Worm (Caenorhabditis elegans) whole organism, L1 larva: ENCODE results near the gene alh-9.
A peak's percentile ranks its signal among the peaks of the same experiment; 100 is the strongest.

ENCODE experiments used
- C04F5.9 ChIP-seq: sonication (generic microtip); optimal IDR thresholded peaks from 2 replicates; lab custom pipeline; 2016; ENCODE audit warnings: missing genetic modification characterization, missing compliant biosample characterization
- C16A3.4 ChIP-seq: fragments of 150-350 bp; optimal IDR thresholded peaks from 2 replicates; lab custom pipeline; 2014; ENCODE audit warnings: missing biosample characterization, missing genetic modification characterization
- Y116A8C.19 ChIP-seq: sonication (generic microtip); optimal IDR thresholded peaks from 2 replicates; lab custom pipeline; 2016; ENCODE audit warnings: missing compliant biosample characterization, missing genetic modification characterization, borderline replicate concordance
- aha-1 ChIP-seq: fragments of 150-350 bp; optimal IDR thresholded peaks from 2 replicates; lab custom pipeline; 2014; ENCODE audit warnings: missing biosample characterization, missing genetic modification characterization
- alr-1 ChIP-seq: fragments of 200-800 bp; sonication (Bioruptor generic); optimal IDR thresholded peaks from 2 replicates; lab custom pipeline; 2018; ENCODE audit warnings: borderline replicate concordance, mild to moderate bottlenecking, missing genetic modification characterization, missing compliant biosample characterization
- aly-2 ChIP-seq: fragments of 150-350 bp; optimal IDR thresholded peaks from 2 replicates; lab custom pipeline; 2014; ENCODE audit warnings: missing biosample characterization, missing genetic modification characterization
- ceh-63 ChIP-seq: fragments of 200-800 bp; sonication (Bioruptor generic); optimal IDR thresholded peaks from 2 replicates; lab custom pipeline; 2018; ENCODE audit warnings: mild to moderate bottlenecking, missing genetic modification characterization, missing compliant biosample characterization
- ceh-82 ChIP-seq, 3 experiments: fragments of 150-350 bp in 1 of 3; sonication (generic microtip) in 2 of 3; optimal IDR thresholded peaks; 2 replicates each; lab custom pipeline; 2014 to 2017; ENCODE audit warnings: missing biosample characterization in 3 of 3, missing genetic modification characterization in 3 of 3
- dsc-1 ChIP-seq: sonication (generic microtip); optimal IDR thresholded peaks from 2 replicates; lab custom pipeline; 2016; ENCODE audit warnings: mild to moderate bottlenecking, missing genetic modification characterization, missing compliant biosample characterization
- efl-3 ChIP-seq: fragments of 200-800 bp; sonication (Bioruptor generic); optimal IDR thresholded peaks from 2 replicates; lab custom pipeline; 2018; ENCODE audit warnings: mild to moderate bottlenecking, missing genetic modification characterization, missing compliant biosample characterization
- egl-27 ChIP-seq, 2 experiments: fragments of 150-350 bp in 1 of 2; sonication (generic microtip); optimal IDR thresholded peaks; 3 replicates each; lab custom pipeline; 2017 to 2018; ENCODE audit warnings: missing biosample characterization in 2 of 2, missing genetic modification characterization in 2 of 2, missing genetic modification reagents in 2 of 2
- elt-2 ChIP-seq: sonication (generic microtip); optimal IDR thresholded peaks from 2 replicates; lab custom pipeline; 2016; ENCODE audit warnings: missing genetic modification characterization, mild to moderate bottlenecking, inconsistent platforms, missing compliant biosample characterization, missing genetic modification reagents
- elt-3 ChIP-seq, 6 experiments: fragments of 150-350 bp in 1 of 6; sonication (generic microtip); optimal IDR thresholded peaks; 2 replicates each; lab custom pipeline; 2017 to 2018; ENCODE audit warnings: missing biosample characterization in 6 of 6, missing genetic modification characterization in 6 of 6, inconsistent platforms in 1 of 6
- ets-5 ChIP-seq: fragments of 200-800 bp; sonication (Bioruptor generic); IDR thresholded peaks from 2 replicates; pipeline ENCODE4 v1.3.6; 2022; ENCODE audit warnings: missing genetic modification characterization, missing compliant biosample characterization
- fkh-4 ChIP-seq: sonication (generic microtip); optimal IDR thresholded peaks from 2 replicates; lab custom pipeline; 2016; ENCODE audit warnings: missing compliant biosample characterization, missing genetic modification characterization, borderline replicate concordance
- fos-1 ChIP-seq: fragments of 150-350 bp; optimal IDR thresholded peaks from 2 replicates; lab custom pipeline; 2014; ENCODE audit warnings: missing biosample characterization, missing genetic modification characterization
- grh-1 ChIP-seq: fragments of 200-800 bp; sonication (Bioruptor generic); IDR thresholded peaks from 2 replicates; pipeline ENCODE4 v1.3.6; 2022; ENCODE audit warnings: missing genetic modification reagents, missing genetic modification characterization, missing compliant biosample characterization
- hlh-17 ChIP-seq: fragments of 200-800 bp; sonication (Bioruptor generic); optimal IDR thresholded peaks from 2 replicates; lab custom pipeline; 2018; ENCODE audit warnings: missing genetic modification characterization, mild to moderate bottlenecking, missing compliant biosample characterization, moderate library complexity, borderline replicate concordance
- hlh-4 ChIP-seq: sonication (generic microtip); optimal IDR thresholded peaks from 2 replicates; lab custom pipeline; 2016; ENCODE audit warnings: mild to moderate bottlenecking, missing genetic modification characterization, missing compliant biosample characterization
- jun-1 ChIP-seq: fragments of 150-350 bp; optimal IDR thresholded peaks from 2 replicates; lab custom pipeline; 2014; ENCODE audit warnings: missing biosample characterization, missing genetic modification reagents, missing genetic modification characterization
- lin-14 ChIP-seq: fragments of 200-800 bp; sonication (Bioruptor generic); optimal IDR thresholded peaks from 2 replicates; lab custom pipeline; 2018; ENCODE audit warnings: mild to moderate bottlenecking, missing genetic modification characterization, moderate library complexity, missing compliant biosample characterization
- lin-35 ChIP-seq, 2 experiments: fragments of 150-350 bp; optimal IDR thresholded peaks; 2 replicates each; lab custom pipeline; 2014; ENCODE audit warnings: missing biosample characterization in 2 of 2, missing genetic modification characterization in 2 of 2, missing genetic modification reagents in 2 of 2
- lir-3 ChIP-seq: sonication (generic microtip); optimal IDR thresholded peaks from 2 replicates; lab custom pipeline; 2016; ENCODE audit warnings: mild to moderate bottlenecking, missing genetic modification characterization, moderate library complexity, missing compliant biosample characterization; ENCODE audit not compliant: poor library complexity
- lsy-2 ChIP-seq, 2 experiments: fragments of 150-350 bp; optimal IDR thresholded peaks; 2 replicates each; lab custom pipeline; 2014; ENCODE audit warnings: missing biosample characterization in 2 of 2, missing genetic modification characterization in 2 of 2
- mab-9 ChIP-seq: fragments of 200-800 bp; sonication (Bioruptor generic); IDR thresholded peaks from 2 replicates; pipeline ENCODE4 v1.3.6; 2022; ENCODE audit warnings: missing genetic modification reagents, missing genetic modification characterization, missing compliant biosample characterization
- nhr-20 ChIP-seq: sonication (generic microtip); optimal IDR thresholded peaks from 2 replicates; lab custom pipeline; 2016; ENCODE audit warnings: mild to moderate bottlenecking, missing genetic modification characterization, missing compliant biosample characterization
- nhr-237 ChIP-seq: fragments of 150-350 bp; optimal IDR thresholded peaks from 2 replicates; lab custom pipeline; 2014; ENCODE audit warnings: missing biosample characterization, missing genetic modification characterization
- nhr-28 ChIP-seq: fragments of 150-350 bp; optimal IDR thresholded peaks from 2 replicates; lab custom pipeline; 2014; ENCODE audit warnings: missing biosample characterization, missing genetic modification characterization
- nhr-47 ChIP-seq: sonication (generic microtip); optimal IDR thresholded peaks from 2 replicates; lab custom pipeline; 2016; ENCODE audit warnings: mild to moderate bottlenecking, missing genetic modification characterization, moderate library complexity, missing compliant biosample characterization
- nhr-77 ChIP-seq: fragments of 150-350 bp; optimal IDR thresholded peaks from 2 replicates; lab custom pipeline; 2014; ENCODE audit warnings: missing biosample characterization, missing genetic modification characterization
- nhr-84 ChIP-seq: sonication (generic microtip); optimal IDR thresholded peaks from 2 replicates; lab custom pipeline; 2017; ENCODE audit warnings: missing biosample characterization, missing genetic modification characterization
- nhr-85 ChIP-seq: sonication (generic microtip); peaks from one replicate; lab custom pipeline; 2016; ENCODE audit warnings: missing genetic modification characterization, inconsistent platforms, missing compliant biosample characterization
- nhr-90 ChIP-seq: sonication (generic microtip); optimal IDR thresholded peaks from 2 replicates; lab custom pipeline; 2016; ENCODE audit warnings: mild to moderate bottlenecking, missing genetic modification characterization, missing compliant biosample characterization; ENCODE audit not compliant: poor library complexity
- pag-3 ChIP-seq: sonication (generic microtip); optimal IDR thresholded peaks from 2 replicates; lab custom pipeline; 2017; ENCODE audit warnings: missing genetic modification characterization, mild to moderate bottlenecking, missing compliant biosample characterization, antibody characterized with exemption, borderline replicate concordance; ENCODE audit not compliant: insufficient read depth
- pax-3 ChIP-seq: fragments of 200-800 bp; sonication (Bioruptor generic); optimal IDR thresholded peaks from 2 replicates; lab custom pipeline; 2018; ENCODE audit warnings: mild to moderate bottlenecking, missing genetic modification characterization, moderate library complexity, missing compliant biosample characterization
- pqm-1 ChIP-seq: sonication (generic microtip); optimal IDR thresholded peaks from 3 replicates; lab custom pipeline; 2017; ENCODE audit warnings: missing biosample characterization, missing genetic modification characterization
- rnt-1 ChIP-seq: sonication (generic microtip); optimal IDR thresholded peaks from 2 replicates; lab custom pipeline; 2016; ENCODE audit warnings: mild to moderate bottlenecking, missing genetic modification characterization, moderate library complexity, missing compliant biosample characterization
- skn-1 ChIP-seq: fragments of 150-350 bp; optimal IDR thresholded peaks from 2 replicates; lab custom pipeline; 2014; ENCODE audit warnings: missing biosample characterization, missing genetic modification characterization
- snu-23 ChIP-seq: sonication (generic microtip); optimal IDR thresholded peaks from 2 replicates; lab custom pipeline; 2016; ENCODE audit warnings: missing genetic modification characterization, missing compliant biosample characterization
- sox-4 ChIP-seq: sonication (generic microtip); optimal IDR thresholded peaks from 2 replicates; lab custom pipeline; 2016; ENCODE audit warnings: missing genetic modification characterization, missing compliant biosample characterization
- sptf-1 ChIP-seq: fragments of 150-350 bp; optimal IDR thresholded peaks from 2 replicates; lab custom pipeline; 2014; ENCODE audit warnings: missing biosample characterization, missing genetic modification characterization
- sup-37 ChIP-seq: fragments of 200-800 bp; sonication (Bioruptor generic); optimal IDR thresholded peaks from 2 replicates; lab custom pipeline; 2018; ENCODE audit warnings: mild to moderate bottlenecking, missing genetic modification characterization, missing compliant biosample characterization
- swsn-7 ChIP-seq: sonication (generic microtip); optimal IDR thresholded peaks from 2 replicates; lab custom pipeline; 2016; ENCODE audit warnings: missing genetic modification characterization, missing compliant biosample characterization
- unc-130 ChIP-seq: fragments of 150-350 bp; optimal IDR thresholded peaks from 2 replicates; lab custom pipeline; 2017; ENCODE audit warnings: missing biosample characterization, missing genetic modification characterization, inconsistent platforms
- unc-30 ChIP-seq: sonication (generic microtip); optimal IDR thresholded peaks from 2 replicates; lab custom pipeline; 2017; ENCODE audit warnings: missing biosample characterization, missing genetic modification characterization
- unc-62 ChIP-seq: fragments of 150-350 bp; optimal IDR thresholded peaks from 2 replicates; lab custom pipeline; 2014; ENCODE audit warnings: missing biosample characterization, missing genetic modification reagents, missing genetic modification characterization
- unc-86 ChIP-seq: sonication (generic microtip); optimal IDR thresholded peaks from 2 replicates; lab custom pipeline; 2016; ENCODE audit warnings: missing genetic modification characterization, missing compliant biosample characterization
- xbp-1 ChIP-seq: sonication (generic microtip); optimal IDR thresholded peaks from 2 replicates; lab custom pipeline; 2016; ENCODE audit warnings: missing genetic modification characterization, missing compliant biosample characterization
- ztf-11 ChIP-seq, 2 experiments: sonication (generic microtip); optimal IDR thresholded peaks; 2 replicates each; lab custom pipeline; 2016 to 2017; ENCODE audit warnings: missing genetic modification characterization in 2 of 2, missing biosample characterization in 1 of 2, missing compliant biosample characterization in 1 of 2
- ztf-4 ChIP-seq: fragments of 150-350 bp; optimal IDR thresholded peaks from 2 replicates; lab custom pipeline; 2014; ENCODE audit warnings: missing biosample characterization, missing genetic modification characterization

The alh-9 gene

DNA sequence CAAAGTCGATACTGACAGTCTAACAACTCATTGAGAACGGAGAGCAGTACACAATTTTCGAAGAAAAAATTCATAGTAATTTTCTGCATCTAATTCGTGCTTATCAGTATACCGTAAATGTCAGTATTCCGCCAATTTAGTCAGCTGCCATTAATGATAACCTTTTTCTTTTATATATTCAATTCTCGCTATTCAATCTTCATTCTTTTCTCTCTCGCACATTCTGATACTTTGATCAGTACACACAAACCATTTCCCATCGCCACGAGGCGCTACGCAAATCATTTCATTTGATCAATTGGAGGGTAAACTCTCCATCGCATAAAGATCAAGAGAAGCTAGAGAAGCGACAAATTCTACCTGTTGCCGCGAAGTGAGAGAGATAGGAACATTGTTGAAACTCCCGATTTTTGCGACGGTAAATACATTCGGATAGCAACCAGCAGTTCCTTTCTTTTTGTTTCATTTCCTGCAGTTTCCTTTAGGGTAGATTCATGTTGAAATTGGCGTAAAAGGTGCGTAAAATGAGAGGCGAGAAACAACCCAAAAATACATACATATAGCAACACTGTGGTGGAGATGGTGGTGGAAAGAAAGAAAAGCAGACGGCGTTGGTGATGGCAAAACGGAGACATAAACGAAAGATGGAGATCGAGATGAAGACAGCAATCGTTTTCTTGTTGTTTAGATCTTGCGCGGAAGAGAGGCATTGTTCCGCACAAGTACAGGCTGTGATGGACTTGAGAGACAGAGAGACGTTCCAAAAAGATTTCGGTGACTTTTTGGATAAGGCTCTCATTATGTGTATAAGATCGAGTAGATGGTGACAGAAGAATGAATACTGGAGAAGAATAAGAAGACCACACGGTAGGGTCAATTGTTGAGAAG, 17.4 kb upstream of the alh-9 start:
- TF ChIP-seq nhr-90 (tag; lab: Kevin White, UChicago) = peak; percentile 62
- no peak for TF ChIP-seq sup-37 (GFP tag; lab: Kevin White, UChicago)
- TF ChIP-seq jun-1 (tag; lab: Kevin White, UChicago) = no peak
- no peak for TF ChIP-seq aly-2
- TF ChIP-seq unc-130 (tag; lab: Kevin White, UChicago) = peak; percentile 51
- no peak for TF ChIP-seq unc-62
- TF ChIP-seq C04F5.9 (tag; lab: Kevin White, UChicago) = no peak
- no peak for TF ChIP-seq sptf-1 (tag; lab: Kevin White, UChicago)
- TF ChIP-seq pqm-1 (tag; lab: Kevin White, UChicago) = no peak
- no peak for TF ChIP-seq ets-5 (GFP tag; lab: Robert Waterston, UW)
- no peak for TF ChIP-seq rnt-1 (tag; lab: Kevin White, UChicago)
- TF ChIP-seq elt-3 (tag; optimal IDR thresholded peaks at IDR 0.05; lab: Kevin White, UChicago) = peak in 5 of 6 experiments; percentile 14 to 76 (median 54)
- TF ChIP-seq ceh-82 (tag; optimal IDR thresholded peaks at IDR 0.05; lab: Kevin White, UChicago) = peak in 1 of 3 experiments; percentile 18
- peak; percentile 54 for TF ChIP-seq pax-3 (tag; lab: Kevin White, UChicago)
- TF ChIP-seq lin-35 (GFP tag; optimal IDR thresholded peaks at IDR 0.05; lab: Kevin White, UChicago) = peak in 1 of 2 experiments; percentile 61
- no peak for TF ChIP-seq efl-3
- TF ChIP-seq nhr-47 (tag; lab: Kevin White, UChicago) = peak; percentile 18
- peak; percentile 66 for TF ChIP-seq nhr-77 (tag; lab: Kevin White, UChicago)
- TF ChIP-seq Y116A8C.19 (tag; lab: Kevin White, UChicago) = no peak
- TF ChIP-seq nhr-85 (tag; lab: Kevin White, UChicago) = peak; percentile 79
- no peak for TF ChIP-seq unc-30 (tag; lab: Kevin White, UChicago)
- TF ChIP-seq grh-1 (GFP tag; lab: Robert Waterston, UW) = no peak
- TF ChIP-seq fos-1 = no peak
- no peak for TF ChIP-seq ztf-11 (tag; optimal IDR thresholded peaks at IDR 0.05; lab: Kevin White, UChicago)
- TF ChIP-seq lir-3 (tag; lab: Kevin White, UChicago) = no peak
- TF ChIP-seq hlh-4 (tag; lab: Kevin White, UChicago) = no peak
- TF ChIP-seq lin-14 (GFP tag; lab: Kevin White, UChicago) = peak; percentile 72
- no peak for TF ChIP-seq hlh-17 (GFP tag; lab: Kevin White, UChicago)
- peak; percentile 52 for TF ChIP-seq C16A3.4 (tag; lab: Kevin White, UChicago)
- no peak for TF ChIP-seq swsn-7 (tag; lab: Kevin White, UChicago)
- no peak for TF ChIP-seq sox-4 (tag; lab: Kevin White, UChicago)
- no peak for TF ChIP-seq ztf-4 (tag; lab: Kevin White, UChicago)
- no peak for TF ChIP-seq alr-1 (tag; lab: Kevin White, UChicago)
- no peak for TF ChIP-seq skn-1 (tag; lab: Kevin White, UChicago)
- TF ChIP-seq nhr-20 (tag; lab: Kevin White, UChicago) = peak; percentile 71
- no peak for TF ChIP-seq dsc-1 (tag; lab: Kevin White, UChicago)
- no peak for TF ChIP-seq pag-3
- TF ChIP-seq elt-2 = peak; percentile 74
- TF ChIP-seq aha-1 = no peak
- TF ChIP-seq xbp-1 (tag; lab: Kevin White, UChicago) = no peak
- TF ChIP-seq lsy-2 (tag; optimal IDR thresholded peaks at IDR 0.05; lab: Kevin White, UChicago) = peak in 1 of 2 experiments; percentile 46
- TF ChIP-seq snu-23 = peak; percentile 66
- no peak for TF ChIP-seq nhr-84 (tag; lab: Kevin White, UChicago)
- TF ChIP-seq fkh-4 (tag; lab: Kevin White, UChicago) = no peak
- no peak for TF ChIP-seq egl-27 (tag; optimal IDR thresholded peaks at IDR 0.05; lab: Kevin White, UChicago)
- no peak for TF ChIP-seq mab-9 (GFP tag; lab: Robert Waterston, UW)
- TF ChIP-seq nhr-237 (tag; lab: Kevin White, UChicago) = no peak
- TF ChIP-seq ceh-63 (GFP tag; lab: Kevin White, UChicago) = no peak
- no peak for TF ChIP-seq unc-86
- no peak for TF ChIP-seq nhr-28 (tag; lab: Kevin White, UChicago)
